Worm (Caenorhabditis elegans): Measurements from ENCODE around the gene luc-7L.

ce11 chrII:7714614-7715186, 7.4 kb upstream of the luc-7L start:
- TF ChIP-seq F37B4.10 (GFP tag; IDR thresholded peaks at IDR 0.05) (no peak), K12H6.12 (tag; optimal IDR thresholded peaks at IDR 0.05) (no peak), hmg-1.2 (GFP tag; IDR thresholded peaks at IDR 0.05) (no peak), ceh-27 (GFP tag; optimal IDR thresholded peaks at IDR 0.05) (no peak), hlh-12 (tag; optimal IDR thresholded peaks at IDR 0.05) (no peak), mcd-1 (GFP tag; IDR thresholded peaks at IDR 0.05) (no peak), lir-1 (GFP tag; conservative IDR thresholded peaks at IDR 0.05) (no peak)
